Fruit fly (Drosophila melanogaster): ENCODE measurements around the gene Abd-B.

DNA sequence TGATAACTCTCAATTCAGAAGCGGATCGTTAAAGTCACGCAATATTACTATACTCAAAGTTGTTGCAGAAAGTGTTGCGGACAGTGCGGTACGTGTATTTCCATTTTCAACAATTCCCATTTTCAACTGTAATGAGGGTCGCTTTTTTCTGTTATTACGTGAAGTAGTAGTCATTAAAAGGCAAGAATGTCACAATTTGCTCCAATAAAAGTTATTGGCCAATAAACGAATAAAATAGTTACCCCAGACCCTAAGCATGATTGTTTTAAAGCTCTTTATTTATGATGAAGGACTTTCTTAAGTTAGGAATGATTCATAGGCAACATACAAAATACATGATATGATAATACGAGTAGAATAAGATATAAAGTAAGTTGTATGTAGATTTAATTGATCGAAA lies 35.3 kb upstream of the Abd-B start:
- no peak for TF ChIP-seq CG34367 (tag; optimal IDR thresholded peaks at IDR 0.05)
- TF ChIP-seq D1 (tag; optimal IDR thresholded peaks at IDR 0.05), result no peak
- no peak for TF ChIP-seq rn (GFP tag; IDR thresholded peaks at IDR 0.05)
- TF ChIP-seq gl (tag; optimal IDR thresholded peaks at IDR 0.05), result no peak
- no peak for TF ChIP-seq CG17806 (tag; optimal IDR thresholded peaks at IDR 0.05)

Data from whole organism, pupa.